Worm (Caenorhabditis elegans) whole organism, L4 larva: ENCODE measurements around the gene K09H11.9.

Experiments used
- D1046.2 ChIP-seq: fragments of 200-800 bp; sonication (Bioruptor generic); IDR thresholded peaks from 2 replicates; pipeline ENCODE4 v1.3.6; 2022; ENCODE audit warnings: missing genetic modification characterization, missing compliant biosample characterization
- F10B5.3 ChIP-seq: sonication (generic microtip); optimal IDR thresholded peaks from 2 replicates; lab custom pipeline; 2016; ENCODE audit warnings: mild to moderate bottlenecking, missing genetic modification characterization, missing compliant biosample characterization
- F37D6.2 ChIP-seq: sonication (generic microtip); optimal IDR thresholded peaks from 2 replicates; lab custom pipeline; 2016; ENCODE audit warnings: mild to moderate bottlenecking, missing genetic modification characterization, missing compliant biosample characterization
- Y105C5A.15 ChIP-seq: fragments of 200-800 bp; sonication (Bioruptor generic); IDR thresholded peaks from 2 replicates; pipeline ENCODE4 v1.3.6; 2022; ENCODE audit warnings: missing genetic modification characterization, missing compliant biosample characterization
- Y48G9A.11 ChIP-seq: fragments of 200-800 bp; sonication (Bioruptor generic); IDR thresholded peaks from 2 replicates; pipeline ENCODE4 v1.3.6; 2022; ENCODE audit warnings: missing genetic modification reagents, missing genetic modification characterization, missing compliant biosample characterization
- Y75B8A.6 ChIP-seq: fragments of 200-800 bp; sonication (Bioruptor generic); IDR thresholded peaks from 2 replicates; pipeline ENCODE4 v1.3.6; 2022; ENCODE audit warnings: missing genetic modification reagents, missing genetic modification characterization, missing compliant biosample characterization
- ZK337.2 ChIP-seq: fragments of 200-800 bp; sonication (Bioruptor generic); IDR thresholded peaks from 2 replicates; pipeline ENCODE4 v1.3.6; 2022; ENCODE audit warnings: missing genetic modification reagents, missing genetic modification characterization, missing compliant biosample characterization
- aha-1 ChIP-seq: fragments of 150-350 bp; peaks from one replicate; lab custom pipeline; 2014; ENCODE audit warnings: missing biosample characterization, missing genetic modification characterization
- ceh-62 ChIP-seq: sonication (generic microtip); optimal IDR thresholded peaks from 2 replicates; lab custom pipeline; 2017; ENCODE audit warnings: missing biosample characterization, missing genetic modification characterization
- ceh-82 ChIP-seq: sonication (generic microtip); optimal IDR thresholded peaks from 2 replicates; lab custom pipeline; 2017; ENCODE audit warnings: missing biosample characterization, missing genetic modification characterization
- ctbp-1 ChIP-seq: fragments of 200-800 bp; sonication (Bioruptor generic); IDR thresholded peaks from 2 replicates; pipeline ENCODE4 v1.3.6; 2022; ENCODE audit warnings: missing genetic modification reagents, missing genetic modification characterization, missing compliant biosample characterization
- daf-19 ChIP-seq: fragments of 200-800 bp; sonication (Bioruptor generic); conservative IDR thresholded peaks from 2 replicates; pipeline ENCODE4 v1.3.6; 2022; ENCODE audit warnings: missing genetic modification characterization, missing compliant biosample characterization
- daf-8 ChIP-seq: fragments of 200-800 bp; sonication (Bioruptor generic); IDR thresholded peaks from 2 replicates; pipeline ENCODE4 v1.3.6; 2022; ENCODE audit warnings: missing genetic modification characterization, missing compliant biosample characterization
- dmd-6 ChIP-seq: fragments of 200-800 bp; sonication (Bioruptor generic); IDR thresholded peaks from 2 replicates; pipeline ENCODE4 v1.3.6; 2022; ENCODE audit warnings: missing genetic modification reagents, missing genetic modification characterization, missing compliant biosample characterization
- dpl-1 ChIP-seq: fragments of 150-350 bp; optimal IDR thresholded peaks from 2 replicates; lab custom pipeline; 2014; ENCODE audit warnings: missing biosample characterization, missing genetic modification reagents, missing genetic modification characterization
- egl-27 ChIP-seq: sonication (generic microtip); optimal IDR thresholded peaks from 3 replicates; lab custom pipeline; 2017; ENCODE audit warnings: missing biosample characterization, missing genetic modification reagents, missing genetic modification characterization
- egl-43 ChIP-seq: fragments of 200-800 bp; sonication (Bioruptor generic); IDR thresholded peaks from 2 replicates; pipeline ENCODE4 v1.3.6; 2022; ENCODE audit warnings: missing genetic modification reagents, missing genetic modification characterization, missing compliant biosample characterization
- fkh-10 ChIP-seq: fragments of 150-350 bp; optimal IDR thresholded peaks from 2 replicates; lab custom pipeline; 2014; ENCODE audit warnings: missing biosample characterization, missing genetic modification reagents, missing genetic modification characterization
- fos-1 ChIP-seq: fragments of 150-350 bp; optimal IDR thresholded peaks from 2 replicates; lab custom pipeline; 2014; ENCODE audit warnings: missing biosample characterization, missing genetic modification characterization
- hlh-11 ChIP-seq: fragments of 200-800 bp; sonication (Bioruptor generic); optimal IDR thresholded peaks from 2 replicates; lab custom pipeline; 2018; ENCODE audit warnings: mild to moderate bottlenecking, missing genetic modification characterization, missing compliant biosample characterization
- jun-1 ChIP-seq: fragments of 150-350 bp; optimal IDR thresholded peaks from 2 replicates; lab custom pipeline; 2014; ENCODE audit warnings: missing biosample characterization, missing genetic modification reagents, missing genetic modification characterization
- lin-29 ChIP-seq: fragments of 200-800 bp; sonication (Bioruptor generic); IDR thresholded peaks from 2 replicates; pipeline ENCODE4 v1.3.6; 2022; ENCODE audit warnings: missing genetic modification reagents, missing genetic modification characterization, missing compliant biosample characterization
- lin-38 ChIP-seq: fragments of 200-800 bp; sonication (Bioruptor generic); IDR thresholded peaks from 2 replicates; pipeline ENCODE4 v1.3.6; 2022; ENCODE audit warnings: missing genetic modification reagents, missing genetic modification characterization, missing compliant biosample characterization
- lir-3 ChIP-seq: sonication (generic microtip); optimal IDR thresholded peaks from 2 replicates; lab custom pipeline; 2016; ENCODE audit warnings: mild to moderate bottlenecking, missing genetic modification characterization, missing compliant biosample characterization
- madf-5 ChIP-seq, 2 experiments: fragments of 200-800 bp; sonication (Bioruptor generic); IDR thresholded peaks; 2 replicates each; pipeline ENCODE4 v1.3.6; 2022; ENCODE audit warnings: missing compliant biosample characterization in 2 of 2, missing genetic modification characterization in 2 of 2
- mdl-1 ChIP-seq, 2 experiments: fragments of 150-350 bp in 1 of 2; sonication (generic microtip) in 1 of 2; optimal IDR thresholded peaks; 2 replicates each; lab custom pipeline; 2014 to 2017; ENCODE audit warnings: missing biosample characterization in 2 of 2, missing genetic modification characterization in 2 of 2
- mdt-29 ChIP-seq: fragments of 200-800 bp; sonication (Bioruptor generic); IDR thresholded peaks from 2 replicates; pipeline ENCODE4 v1.3.6; 2022; ENCODE audit warnings: missing genetic modification reagents, missing genetic modification characterization, missing compliant biosample characterization
- mxl-2 ChIP-seq: fragments of 200-800 bp; sonication (Bioruptor generic); conservative IDR thresholded peaks from 2 replicates; pipeline ENCODE4 v1.3.6; 2022; ENCODE audit warnings: missing genetic modification reagents, missing genetic modification characterization, missing compliant biosample characterization
- mxl-3 ChIP-seq: fragments of 200-800 bp; sonication (Bioruptor generic); optimal IDR thresholded peaks from 2 replicates; lab custom pipeline; 2018; ENCODE audit warnings: mild to moderate bottlenecking, missing genetic modification characterization, missing compliant biosample characterization
- nhr-11 ChIP-seq: fragments of 150-350 bp; optimal IDR thresholded peaks from 2 replicates; lab custom pipeline; 2014; ENCODE audit warnings: missing biosample characterization, missing genetic modification characterization
- nhr-237 ChIP-seq: sonication (generic microtip); optimal IDR thresholded peaks from 2 replicates; lab custom pipeline; 2017; ENCODE audit warnings: missing biosample characterization, missing genetic modification characterization
- nhr-41 ChIP-seq: fragments of 200-800 bp; sonication (Bioruptor generic); IDR thresholded peaks from 2 replicates; pipeline ENCODE4 v1.3.6; 2022; ENCODE audit warnings: missing genetic modification reagents, missing genetic modification characterization, missing compliant biosample characterization
- nhr-48 ChIP-seq: sonication (generic microtip); optimal IDR thresholded peaks from 2 replicates; lab custom pipeline; 2016; ENCODE audit warnings: mild to moderate bottlenecking, missing genetic modification characterization, missing compliant biosample characterization
- nhr-77 ChIP-seq: fragments of 150-350 bp; optimal IDR thresholded peaks from 2 replicates; lab custom pipeline; 2014; ENCODE audit warnings: missing biosample characterization, missing genetic modification characterization
- pha-4 ChIP-seq, 2 experiments: fragments of 150-350 bp in 1 of 2; fragments of 200-800 bp in 1 of 2; sonication (Bioruptor generic) in 1 of 2; IDR thresholded peaks in 1 of 2; optimal IDR thresholded peaks in 1 of 2; 2 replicates each; pipeline versions ENCODE4 v1.3.6 to Lab custom; 2014 to 2022; ENCODE audit warnings: missing genetic modification characterization in 2 of 2, missing genetic modification reagents in 2 of 2, missing biosample characterization in 1 of 2, missing compliant biosample characterization in 1 of 2
- rbr-2 ChIP-seq: sonication (generic microtip); optimal IDR thresholded peaks from 2 replicates; lab custom pipeline; 2016; ENCODE audit warnings: missing genotype, missing genetic modification characterization, missing compliant biosample characterization
- set-16 ChIP-seq: fragments of 200-800 bp; sonication (Bioruptor generic); IDR thresholded peaks from 2 replicates; pipeline ENCODE4 v1.3.6; 2022; ENCODE audit warnings: missing genetic modification reagents, missing genetic modification characterization, missing compliant biosample characterization
- skn-1 ChIP-seq: fragments of 150-350 bp; optimal IDR thresholded peaks from 2 replicates; lab custom pipeline; 2014; ENCODE audit warnings: missing biosample characterization, missing genetic modification characterization
- snpc-4 ChIP-seq: fragments of 150-350 bp; optimal IDR thresholded peaks from 2 replicates; lab custom pipeline; 2014; ENCODE audit warnings: missing biosample characterization, missing genetic modification characterization
- spr-1 ChIP-seq: sonication (generic microtip); optimal IDR thresholded peaks from 2 replicates; lab custom pipeline; 2016; ENCODE audit warnings: mild to moderate bottlenecking, missing genetic modification characterization, missing compliant biosample characterization
- spr-3 ChIP-seq: fragments of 200-800 bp; sonication (Bioruptor generic); optimal IDR thresholded peaks from 2 replicates; lab custom pipeline; 2018; ENCODE audit warnings: mild to moderate bottlenecking, missing genetic modification characterization, missing compliant biosample characterization
- tag-97 ChIP-seq: fragments of 200-800 bp; sonication (Bioruptor generic); IDR thresholded peaks from 2 replicates; pipeline ENCODE4 v1.3.6; 2022; ENCODE audit warnings: missing genetic modification characterization, missing compliant biosample characterization
- unc-130 ChIP-seq: sonication (generic microtip); optimal IDR thresholded peaks from 2 replicates; lab custom pipeline; 2016; ENCODE audit warnings: missing genetic modification reagents, missing genetic modification characterization, missing compliant biosample characterization
- unc-39 ChIP-seq: sonication (generic microtip); optimal IDR thresholded peaks from 2 replicates; lab custom pipeline; 2017; ENCODE audit warnings: missing biosample characterization, missing genetic modification characterization
- unc-62 ChIP-seq, 3 experiments: fragments of 150-350 bp in 1 of 3; sonication (generic microtip); optimal IDR thresholded peaks in 2 of 3; peaks in 1 of 3; 1 replicate in 1 of 3; 2 replicates in 2 of 3; lab custom pipeline; 2014 to 2017; ENCODE audit warnings: missing biosample characterization in 3 of 3, missing genetic modification characterization in 3 of 3, missing genetic modification reagents in 3 of 3, missing genotype in 1 of 3
- zag-1 ChIP-seq: fragments of 150-350 bp; optimal IDR thresholded peaks from 2 replicates; lab custom pipeline; 2014; ENCODE audit warnings: missing biosample characterization, missing genetic modification characterization
- zfp-2 ChIP-seq: sonication (generic microtip); optimal IDR thresholded peaks from 2 replicates; lab custom pipeline; 2016; ENCODE audit warnings: mild to moderate bottlenecking, missing genetic modification characterization, missing compliant biosample characterization
- zfp-3 ChIP-seq: fragments of 200-800 bp; sonication (Bioruptor generic); conservative IDR thresholded peaks from 2 replicates; pipeline ENCODE4 v1.3.6; 2022; ENCODE audit warnings: missing genetic modification reagents, missing genetic modification characterization, missing compliant biosample characterization
- ztf-11 ChIP-seq: fragments of 150-350 bp; optimal IDR thresholded peaks from 2 replicates; lab custom pipeline; 2014; ENCODE audit warnings: missing biosample characterization, missing genetic modification characterization
- ztf-7 ChIP-seq: fragments of 150-350 bp; optimal IDR thresholded peaks from 2 replicates; lab custom pipeline; 2014; ENCODE audit warnings: missing biosample characterization, missing genetic modification characterization

Gene K09H11.9

DNA sequence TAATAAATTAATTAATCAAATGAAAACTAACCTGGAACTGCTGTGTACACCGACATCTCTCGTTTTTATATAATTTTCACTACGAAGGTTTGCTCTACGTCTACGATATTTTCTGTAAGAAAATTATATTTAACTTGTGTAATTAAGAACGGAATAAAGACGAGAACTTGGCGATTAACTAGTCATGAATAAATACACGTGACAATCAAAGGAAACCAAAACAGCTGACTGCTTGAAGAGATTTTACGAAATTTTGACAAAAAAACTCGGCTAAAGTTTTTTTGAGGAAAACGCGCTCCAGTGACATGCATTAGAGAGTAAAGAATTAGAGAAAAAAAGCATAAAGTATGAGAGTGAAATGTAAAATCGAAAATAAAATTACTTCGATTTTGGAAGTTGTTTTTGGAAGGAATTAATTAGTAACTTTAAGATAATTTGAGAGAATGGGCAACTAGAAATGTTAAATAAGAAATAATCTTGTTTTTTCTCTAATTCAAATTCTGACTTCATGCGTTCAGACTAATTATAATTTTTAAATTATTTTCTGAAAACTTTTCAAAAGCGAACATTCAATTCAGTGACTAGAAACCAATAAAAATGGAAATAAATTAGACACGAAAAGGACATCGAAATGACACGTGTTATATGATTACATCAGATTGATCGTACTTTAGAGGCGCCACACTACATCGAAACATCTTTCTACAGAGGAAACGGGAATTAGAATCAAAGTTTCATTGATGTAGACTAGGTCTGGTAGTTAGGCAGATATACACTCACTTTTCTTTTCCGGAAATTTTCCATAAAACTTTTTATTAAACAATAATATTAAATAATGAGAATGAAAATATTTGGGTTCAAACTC lies 29.1 kb downstream of the K09H11.9 start, which contains the start of gene F25B4.7 (continued):
- TF ChIP-seq spr-1 (tag; lab: Kevin White, UChicago) (no peak), ZK337.2 (GFP tag; lab: Robert Waterston, UW) (no peak), skn-1 (tag; lab: Kevin White, UChicago) (no peak), zfp-3 (no peak), lin-29 (GFP tag; lab: Robert Waterston, UW) (no peak), mdl-1 (tag; optimal IDR thresholded peaks at IDR 0.05; lab: Kevin White, UChicago) (peak in 1 of 2 experiments; percentile 64), daf-19 (GFP tag; lab: Robert Waterston, UW) (no peak), nhr-41 (GFP tag; lab: Robert Waterston, UW) (no peak), Y105C5A.15 (GFP tag; lab: Robert Waterston, UW) (no peak), F10B5.3 (tag; lab: Kevin White, UChicago) (no peak), dmd-6 (GFP tag; lab: Robert Waterston, UW) (0 out of 2 replicates have a peak, but pooled peaks have one; percentile 27), Y48G9A.11 (GFP tag; lab: Robert Waterston, UW) (no peak), egl-27 (tag; lab: Kevin White, UChicago) (no peak), lin-38 (peak; percentile 45), tag-97 (no peak), mxl-3 (GFP tag; lab: Kevin White, UChicago) (peak; percentile 44), zfp-2 (tag; lab: Kevin White, UChicago) (no peak), ceh-82 (no peak), fos-1 (tag; lab: Kevin White, UChicago) (no peak), ztf-7 (peak; percentile 54), ctbp-1 (GFP tag; lab: Robert Waterston, UW) (no peak), D1046.2 (no peak), jun-1 (no peak), egl-43 (GFP tag; lab: Robert Waterston, UW) (no peak), fkh-10 (no peak), hlh-11 (tag; lab: Kevin White, UChicago) (peak; percentile 11), unc-62 (GFP tag; optimal IDR thresholded peaks at IDR 0.05 in 1 of 2; lab: Kevin White, UChicago) (peak in 1 of 2 experiments; percentile 43), unc-62 (tag; optimal IDR thresholded peaks at IDR 0.05; lab: Kevin White, UChicago) (no peak), mdt-29 (no peak), set-16 (no peak), pha-4 (GFP tag; IDR thresholded peaks at IDR 0.05; lab: Robert Waterston, UW) (no peak), pha-4 (tag; optimal IDR thresholded peaks at IDR 0.05; lab: Kevin White, UChicago) (no peak), zag-1 (tag; lab: Kevin White, UChicago) (no peak), aha-1 (tag; lab: Kevin White, UChicago) (peak; percentile 71), dpl-1 (GFP tag; lab: Kevin White, UChicago) (no peak), daf-8 (GFP tag; lab: Robert Waterston, UW) (no peak), Y75B8A.6 (GFP tag; lab: Robert Waterston, UW) (no peak)

DNA sequence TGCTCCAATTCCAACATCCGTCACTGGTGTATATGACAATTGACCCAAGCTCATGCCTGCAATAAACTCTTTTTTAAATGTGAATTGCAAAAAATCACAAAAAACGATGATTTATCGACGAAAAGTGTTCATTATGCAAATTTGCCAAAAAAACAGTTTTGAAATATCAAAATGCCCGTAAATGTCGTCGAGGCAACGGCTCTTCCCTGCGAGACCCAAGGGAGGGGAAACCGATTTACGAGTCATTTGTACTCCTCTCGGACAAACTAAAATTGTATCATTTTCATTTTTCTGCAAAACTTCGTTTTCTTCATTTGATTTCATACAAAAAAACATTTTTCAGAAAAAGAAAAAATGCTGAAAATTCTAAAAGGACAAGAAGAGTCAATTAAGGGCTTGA lies 31.9 kb downstream of the K09H11.9 start, which contains the start of the genes hmgs-1 and F25B4.4:
hmgs-1 (minus strand) TSS at position 56 of the 400 bp plus-strand sequence.
F25B4.4 (plus strand) TSS at position 340 of the 400 bp plus-strand sequence.
- TF ChIP-seq mdt-29 (no peak), rbr-2 (tag; lab: Kevin White, UChicago) (peak; percentile 88), nhr-77 (tag; lab: Kevin White, UChicago) (peak; percentile 93), spr-3 (GFP tag; lab: Kevin White, UChicago) (peak; percentile 61), nhr-48 (peak; percentile 49), unc-130 (GFP tag; lab: Kevin White, UChicago) (peak; percentile 64), ceh-62 (tag; lab: Kevin White, UChicago) (no peak), unc-39 (no peak), F37D6.2 (tag; lab: Kevin White, UChicago) (peak; percentile 65), egl-27 (tag; lab: Kevin White, UChicago) (no peak), lir-3 (tag; lab: Kevin White, UChicago) (no peak), madf-5 (GFP tag; IDR thresholded peaks at IDR 0.05; lab: Robert Waterston, UW) (0 out of 4 replicates have a peak, but pooled peaks of 1 of the 2 experiments have one; percentile 27), ztf-11 (tag; lab: Kevin White, UChicago) (no peak), skn-1 (tag; lab: Kevin White, UChicago) (no peak), ZK337.2 (GFP tag; lab: Robert Waterston, UW) (no peak), mxl-2 (no peak), set-16 (no peak), spr-1 (tag; lab: Kevin White, UChicago) (peak; percentile 48), snpc-4 (tag; lab: Kevin White, UChicago) (no peak), nhr-11 (peak; percentile 95), nhr-237 (tag; lab: Kevin White, UChicago) (no peak), Y75B8A.6 (GFP tag; lab: Robert Waterston, UW) (no peak)
